Worm (Caenorhabditis elegans): ENCODE measurements around the gene rol-1.

DNA sequence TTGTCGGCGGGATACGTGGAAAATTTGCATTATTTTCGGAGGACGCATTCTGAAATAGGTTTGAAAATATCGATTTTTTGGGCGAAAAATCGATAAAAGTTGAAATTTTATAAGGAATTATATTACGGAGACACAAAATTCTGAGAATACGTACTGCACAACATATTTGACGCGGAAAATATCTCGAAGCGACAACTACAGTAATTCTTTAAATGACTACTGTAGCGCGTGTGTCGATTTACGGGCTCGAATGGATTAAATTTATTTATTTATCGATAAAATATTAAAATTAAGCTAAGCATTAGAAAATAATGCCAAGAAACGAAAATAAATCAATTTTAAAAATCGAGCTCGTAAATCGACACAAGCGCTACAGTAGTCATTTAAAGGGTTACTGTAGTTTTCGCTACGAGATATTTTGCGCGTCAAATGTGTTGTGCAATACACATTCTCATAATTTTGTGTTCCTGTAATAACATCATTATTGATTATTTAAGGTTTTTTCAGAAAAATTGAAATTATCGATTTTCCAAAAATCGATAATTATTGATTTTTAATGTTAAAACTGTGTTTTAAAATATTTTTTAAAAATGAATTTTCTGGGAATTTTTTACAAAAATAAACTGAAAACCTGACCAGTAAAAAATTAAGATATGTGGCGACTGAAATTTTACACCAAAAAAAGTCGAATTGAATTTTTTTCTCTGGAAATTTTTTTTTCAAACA, 27.7 kb downstream of the rol-1 start, which contains the start of gene polg-1:
- TF ChIP-seq elt-1 (tag; optimal IDR thresholded peaks at IDR 0.05) (no peak), fos-1 (tag; optimal IDR thresholded peaks at IDR 0.05) (no peak), ZK546.5 (tag; optimal IDR thresholded peaks at IDR 0.05) (no peak), lin-13 (GFP tag; optimal IDR thresholded peaks at IDR 0.05) (no peak), elt-3 (tag; optimal IDR thresholded peaks at IDR 0.05) (no peak), zag-1 (tag; optimal IDR thresholded peaks at IDR 0.05) (no peak), skn-1 (tag; optimal IDR thresholded peaks at IDR 0.05) (no peak), R02D3.7 (tag; optimal IDR thresholded peaks at IDR 0.05) (no peak)
